Fruit fly (Drosophila melanogaster) Kc167 (cell line): ENCODE measurements around the gene THADA.

ENCODE experiments used
- Myc ChIP-seq: fragments of >200 bp; optimal IDR thresholded peaks from 2 replicates; lab custom pipeline; 2017; ENCODE audit warnings: missing external identifiers
- Sin3A ChIP-seq: fragments of >200 bp; optimal IDR thresholded peaks from 2 replicates; lab custom pipeline; 2018; ENCODE audit warnings: missing external identifiers
- h ChIP-seq: fragments of >200 bp; optimal IDR thresholded peaks from 3 replicates; lab custom pipeline; 2018; ENCODE audit warnings: missing external identifiers
- insv ChIP-seq: fragments of >200 bp; optimal IDR thresholded peaks from 3 replicates; lab custom pipeline; 2018; ENCODE audit warnings: missing external identifiers
- psq ChIP-seq: fragments of >200 bp; optimal IDR thresholded peaks from 2 replicates; lab custom pipeline; 2017; ENCODE audit warnings: missing external identifiers
- ttk ChIP-seq: sonication (Bioruptor generic); optimal IDR thresholded peaks from 2 replicates; lab custom pipeline; 2017; ENCODE audit warnings: missing external identifiers

The THADA gene

dm6 chrX:19878342-19879204 lies 13.2 kb upstream of the THADA start:
- no peak for TF ChIP-seq Myc (lab: Kevin White, UChicago)
- TF ChIP-seq Sin3A (lab: Kevin White, UChicago) = no peak
- no peak for TF ChIP-seq insv (lab: Kevin White, UChicago)
- no peak for TF ChIP-seq h (lab: Kevin White, UChicago)
- TF ChIP-seq ttk (lab: Kevin White, UChicago) = no peak
- no peak for TF ChIP-seq psq (lab: Kevin White, UChicago)

dm6 chrX:19876836-19877468 lies 11.6 kb upstream of the THADA start:
- TF ChIP-seq Sin3A (lab: Kevin White, UChicago) (no peak), psq (lab: Kevin White, UChicago) (no peak), ttk (lab: Kevin White, UChicago) (no peak), insv (lab: Kevin White, UChicago) (no peak)

- TF ChIP-seq h (lab: Kevin White, UChicago) (no peak), psq (lab: Kevin White, UChicago) (no peak), Myc (lab: Kevin White, UChicago) (no peak), Sin3A (lab: Kevin White, UChicago) (no peak), ttk (lab: Kevin White, UChicago) (no peak), insv (lab: Kevin White, UChicago) (no peak)
These were observed 10.3 kb upstream of the THADA start for dm6 chrX:19875629-19876028.

dm6 chrX:19875059-19875458 lies 9.7 kb upstream of the THADA start:
- no peak for TF ChIP-seq Sin3A (lab: Kevin White, UChicago)
- no peak for TF ChIP-seq psq (lab: Kevin White, UChicago)
- no peak for TF ChIP-seq ttk (lab: Kevin White, UChicago)
- TF ChIP-seq insv (lab: Kevin White, UChicago) = no peak
- TF ChIP-seq Myc (lab: Kevin White, UChicago) = no peak
- TF ChIP-seq h (lab: Kevin White, UChicago) = no peak

- no peak for TF ChIP-seq Myc (lab: Kevin White, UChicago)
- no peak for TF ChIP-seq h (lab: Kevin White, UChicago)
- no peak for TF ChIP-seq Sin3A (lab: Kevin White, UChicago)
- TF ChIP-seq psq (lab: Kevin White, UChicago) = no peak
- no peak for TF ChIP-seq insv (lab: Kevin White, UChicago)
- TF ChIP-seq ttk (lab: Kevin White, UChicago) = no peak
These were observed 1.7 kb upstream of the THADA start for dm6 chrX:19867007-19867406.

- no peak for TF ChIP-seq insv (lab: Kevin White, UChicago)
- TF ChIP-seq Myc (lab: Kevin White, UChicago) = no peak
- TF ChIP-seq psq (lab: Kevin White, UChicago) = no peak
- no peak for TF ChIP-seq Sin3A (lab: Kevin White, UChicago)
- TF ChIP-seq ttk (lab: Kevin White, UChicago) = no peak
- no peak for TF ChIP-seq h (lab: Kevin White, UChicago)
These were observed 1.0 kb upstream of the THADA start, which contains the start of gene Hers for dm6 chrX:19866145-19866972. Hers (plus strand) TSS chrX:19866146.

dm6 chrX:19859331-19859730 lies 6.0 kb downstream of the THADA start:
- no peak for TF ChIP-seq psq (lab: Kevin White, UChicago)
- TF ChIP-seq Myc (lab: Kevin White, UChicago) = no peak
- TF ChIP-seq h (lab: Kevin White, UChicago) = no peak
- TF ChIP-seq Sin3A (lab: Kevin White, UChicago) = no peak
- TF ChIP-seq ttk (lab: Kevin White, UChicago) = no peak

- TF ChIP-seq psq (lab: Kevin White, UChicago) = no peak
- no peak for TF ChIP-seq Sin3A (lab: Kevin White, UChicago)
- TF ChIP-seq ttk (lab: Kevin White, UChicago) = no peak
- TF ChIP-seq insv (lab: Kevin White, UChicago) = no peak
- no peak for TF ChIP-seq h (lab: Kevin White, UChicago)
- no peak for TF ChIP-seq Myc (lab: Kevin White, UChicago)
These were observed 13.4 kb downstream of the THADA start, which contains the start of the genes pico and Nup205 for dm6 chrX:19851989-19852307. pico (minus strand) TSS chrX:19852059. Nup205 (plus strand) TSS chrX:19852214.

dm6 chrX:19851095-19851988 lies 14.0 kb downstream of the THADA start:
- TF ChIP-seq Myc (lab: Kevin White, UChicago) = no peak
- TF ChIP-seq insv (lab: Kevin White, UChicago) = no peak
- TF ChIP-seq h (lab: Kevin White, UChicago) = no peak
- no peak for TF ChIP-seq ttk (lab: Kevin White, UChicago)

- TF ChIP-seq psq (lab: Kevin White, UChicago) = no peak
- no peak for TF ChIP-seq insv (lab: Kevin White, UChicago)
- TF ChIP-seq h (lab: Kevin White, UChicago) = no peak
- TF ChIP-seq Sin3A (lab: Kevin White, UChicago) = no peak
- no peak for TF ChIP-seq ttk (lab: Kevin White, UChicago)
- TF ChIP-seq Myc (lab: Kevin White, UChicago) = no peak
These were observed 14.7 kb downstream of the THADA start for dm6 chrX:19850503-19851094.
